Fruit fly (Drosophila melanogaster): ENCODE results near the gene pip.
A peak's percentile ranks its signal among the peaks of the same experiment; 100 is the strongest.

pip gene

DNA sequence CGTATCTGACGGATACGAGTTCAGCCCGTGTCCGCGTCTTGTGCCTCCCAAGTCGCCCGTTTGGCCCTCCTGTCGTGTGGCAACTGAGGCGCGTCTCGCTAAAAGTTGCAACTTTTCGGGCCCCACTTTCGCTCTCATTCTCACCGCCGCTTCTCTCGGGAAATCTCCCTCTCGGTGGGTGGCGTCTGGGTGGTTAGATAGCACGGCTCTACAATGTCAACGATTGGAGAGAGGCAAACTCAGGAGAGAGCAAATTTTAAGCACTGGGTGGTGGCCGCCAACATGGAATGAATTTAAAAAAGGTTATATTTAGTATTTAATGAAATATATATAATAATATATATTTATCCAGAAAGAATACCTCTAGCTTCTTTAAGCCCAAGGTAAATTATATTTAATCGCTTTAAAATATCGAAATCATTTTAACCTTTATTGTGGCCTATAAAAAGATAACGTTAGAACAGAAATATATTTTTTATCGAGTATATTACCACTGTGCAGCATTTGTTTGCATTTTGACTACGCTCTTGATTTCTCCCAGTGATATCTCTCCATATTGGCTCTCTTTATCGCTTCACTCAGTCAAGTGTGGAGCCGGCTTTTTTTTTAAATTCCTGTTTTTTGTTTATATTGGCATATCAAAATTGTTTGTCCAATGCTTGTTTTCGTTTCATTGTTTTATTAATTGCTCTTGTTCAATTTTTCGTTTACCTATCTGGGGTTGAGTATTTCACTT lies 44.8 kb downstream of the pip start, which contains the start of gene Gbs-76A (continued):
- TF ChIP-seq CG12769 (tag; optimal IDR thresholded peaks at IDR 0.05) (no peak), Doc3 (GFP tag; IDR thresholded peaks at IDR 0.05; ENCODE audit: partially characterized antibody) (0 out of 3 replicates have a peak, but pooled peaks have one; percentile 32), Meics (GFP tag; optimal IDR thresholded peaks at IDR 0.05) (peak; percentile 89), kay (GFP tag; optimal IDR thresholded peaks at IDR 0.05) (peak; percentile 44), CG12659 (GFP tag; optimal IDR thresholded peaks at IDR 0.05) (peak; percentile 87), CG31224 (GFP tag; IDR thresholded peaks at IDR 0.05) (peak; percentile 53), Aef1 (GFP tag; IDR thresholded peaks at IDR 0.05) (peak; percentile 64), odd (GFP tag; optimal IDR thresholded peaks at IDR 0.05) (peak; percentile 83), ttk (GFP tag; IDR thresholded peaks at IDR 0.05) (peak; percentile 27; the same call in 1 of the 2 replicates), Ravus (GFP tag; IDR thresholded peaks at IDR 0.05) (peak; percentile 6; the same call in 1 of the 2 replicates), Jarid2 (GFP tag; optimal IDR thresholded peaks at IDR 0.05) (no peak), Eip74EF (GFP tag; optimal IDR thresholded peaks at IDR 0.05) (peak in 1 of 2 experiments; percentile 79), CG8089 (GFP tag; optimal IDR thresholded peaks at IDR 0.05) (peak; percentile 3), Xrp1 (GFP tag; IDR thresholded peaks at IDR 0.05) (peak; percentile 85), CG8359 (GFP tag; optimal IDR thresholded peaks at IDR 0.05; ENCODE audit: borderline replicate concordance) (peak; percentile 70), CG1233 (GFP tag; optimal IDR thresholded peaks at IDR 0.05) (peak; percentile 80), tin (GFP tag; optimal IDR thresholded peaks at IDR 0.05) (peak; percentile 42), CrebB (tag; optimal IDR thresholded peaks at IDR 0.05) (peak; percentile 52), CG32532 (GFP tag; IDR thresholded peaks at IDR 0.05) (peak; percentile 77), CG6765 (GFP tag; optimal IDR thresholded peaks at IDR 0.05) (peak; percentile 85), CG13894 (tag; optimal IDR thresholded peaks at IDR 0.05) (peak; percentile 87), sqz (GFP tag; optimal IDR thresholded peaks at IDR 0.05) (peak; percentile 58), CG14014 (GFP tag; IDR thresholded peaks at IDR 0.05) (peak; percentile 79; the same call in 1 of the 2 replicates), CG10462 (GFP tag; optimal IDR thresholded peaks at IDR 0.05) (peak; percentile 1), CG3163 (GFP tag; optimal IDR thresholded peaks at IDR 0.05) (no peak), CG17328 (GFP tag; IDR thresholded peaks at IDR 0.05) (peak; percentile 62), CG17359 (tag; optimal IDR thresholded peaks at IDR 0.05) (peak; percentile 89), CG5180 (GFP tag; optimal IDR thresholded peaks at IDR 0.05) (peak; percentile 67), caup (GFP tag; optimal IDR thresholded peaks at IDR 0.05; ENCODE audit: severe bottlenecking) (peak; percentile 73), repo (GFP tag; optimal IDR thresholded peaks at IDR 0.05) (no peak), CG17829 (tag; optimal IDR thresholded peaks at IDR 0.05) (peak; percentile 82), wdn (GFP tag; IDR thresholded peaks at IDR 0.05) (peak; percentile 49; the same call in 1 of the 2 replicates), CG34422 (GFP tag; IDR thresholded peaks at IDR 0.05) (peak; percentile 81), Hr3 (GFP tag; optimal IDR thresholded peaks at IDR 0.05) (peak; percentile 75), h (optimal IDR thresholded peaks at IDR 0.05) (no peak), prd (optimal IDR thresholded peaks at IDR 0.05) (no peak), prd (GFP tag; IDR thresholded peaks at IDR 0.05) (peak; percentile 65), vnd (GFP tag; IDR thresholded peaks at IDR 0.05; ENCODE audit: partially characterized antibody) (0 out of 3 replicates have a peak, but pooled peaks have one; percentile 35), lilli (GFP tag; optimal IDR thresholded peaks at IDR 0.05) (peak; percentile 7), CG8765 (GFP tag; IDR thresholded peaks at IDR 0.05) (no peak), NFAT (GFP tag; IDR thresholded peaks at IDR 0.05) (0 out of 2 replicates have a peak, but pooled peaks have one; percentile 6), nerfin-1 (tag; optimal IDR thresholded peaks at IDR 0.05) (peak; percentile 86), kni (GFP tag; optimal IDR thresholded peaks at IDR 0.05) (no peak), pum (GFP tag; optimal IDR thresholded peaks at IDR 0.05) (no peak), danr (GFP tag; IDR thresholded peaks at IDR 0.05) (0 out of 2 replicates have a peak, but pooled peaks have one; percentile 5), CG2120 (GFP tag; optimal IDR thresholded peaks at IDR 0.05) (peak; percentile 66), grau (tag; optimal IDR thresholded peaks at IDR 0.05) (peak; percentile 90), CG15514 (GFP tag; optimal IDR thresholded peaks at IDR 0.05) (peak; percentile 69), jumu (GFP tag; optimal IDR thresholded peaks at IDR 0.05) (no peak)
